Worm (Caenorhabditis elegans) whole organism, mixed stage, embryonic: ENCODE measurements around the gene fip-4.

ENCODE experiments used
- M03D4.4 ChIP-seq: sonication (generic microtip); optimal IDR thresholded peaks from 2 replicates; lab custom pipeline; 2017; ENCODE audit warnings: mild to moderate bottlenecking, missing genetic modification characterization, missing compliant biosample characterization
- bed-3 ChIP-seq: fragments of 200-800 bp; sonication (Bioruptor generic); optimal IDR thresholded peaks from 3 replicates; lab custom pipeline; 2018; ENCODE audit warnings: mild to moderate bottlenecking, missing genetic modification characterization, moderate library complexity, missing compliant biosample characterization
- blmp-1 ChIP-seq: fragments of 150-350 bp; optimal IDR thresholded peaks from 2 replicates; lab custom pipeline; 2014; ENCODE audit warnings: missing biosample characterization, missing genetic modification characterization
- ceh-39 ChIP-seq: fragments of 150-350 bp; optimal IDR thresholded peaks from 2 replicates; lab custom pipeline; 2014; ENCODE audit warnings: missing biosample characterization, missing genetic modification characterization
- ceh-83 ChIP-seq: fragments of 200-800 bp; sonication (Bioruptor generic); optimal IDR thresholded peaks from 2 replicates; lab custom pipeline; 2018; ENCODE audit warnings: mild to moderate bottlenecking, missing genetic modification characterization, missing compliant biosample characterization
- ces-1 ChIP-seq: fragments of 150-350 bp; optimal IDR thresholded peaks from 2 replicates; lab custom pipeline; 2014; ENCODE audit warnings: missing biosample characterization, missing genetic modification reagents, missing genetic modification characterization
- drap-1 ChIP-seq: fragments of 200-800 bp; sonication (Bioruptor generic); optimal IDR thresholded peaks from 3 replicates; lab custom pipeline; 2018; ENCODE audit warnings: mild to moderate bottlenecking, missing genetic modification characterization, missing compliant biosample characterization
- elt-1 ChIP-seq: sonication (generic microtip); optimal IDR thresholded peaks from 2 replicates; lab custom pipeline; 2017; ENCODE audit warnings: missing genetic modification characterization, mild to moderate bottlenecking, missing compliant biosample characterization, antibody characterized with exemption, moderate library complexity, borderline replicate concordance; ENCODE audit not compliant: insufficient read depth
- flh-1 ChIP-seq: fragments of 200-800 bp; sonication (Bioruptor generic); optimal IDR thresholded peaks from 2 replicates; lab custom pipeline; 2018; ENCODE audit warnings: mild to moderate bottlenecking, missing genetic modification characterization, moderate library complexity, missing compliant biosample characterization
- ham-2 ChIP-seq: fragments of 200-800 bp; sonication (Bioruptor generic); optimal IDR thresholded peaks from 2 replicates; lab custom pipeline; 2018; ENCODE audit warnings: mild to moderate bottlenecking, missing genetic modification characterization, missing compliant biosample characterization
- hlh-1 ChIP-seq: fragments of 150-350 bp; optimal IDR thresholded peaks from 2 replicates; lab custom pipeline; 2014; ENCODE audit warnings: missing biosample characterization, missing genetic modification reagents, missing genetic modification characterization
- lin-13 ChIP-seq: fragments of 150-350 bp; optimal IDR thresholded peaks from 2 replicates; lab custom pipeline; 2014; ENCODE audit warnings: missing biosample characterization, missing genetic modification characterization
- lsy-2 ChIP-seq: fragments of 150-350 bp; optimal IDR thresholded peaks from 2 replicates; lab custom pipeline; 2014; ENCODE audit warnings: missing biosample characterization, missing genetic modification characterization
- mab-5 ChIP-seq: fragments of 150-350 bp; optimal IDR thresholded peaks from 2 replicates; lab custom pipeline; 2014; ENCODE audit warnings: missing biosample characterization, missing genetic modification characterization
- mls-2 ChIP-seq: sonication (generic microtip); optimal IDR thresholded peaks from 2 replicates; lab custom pipeline; 2016; ENCODE audit warnings: mild to moderate bottlenecking, missing genetic modification characterization, moderate library complexity, missing compliant biosample characterization
- nhr-12 ChIP-seq: fragments of 150-350 bp; optimal IDR thresholded peaks from 2 replicates; lab custom pipeline; 2014; ENCODE audit warnings: missing biosample characterization, missing genetic modification characterization
- nhr-2 ChIP-seq: fragments of 150-350 bp; optimal IDR thresholded peaks from 2 replicates; lab custom pipeline; 2014; ENCODE audit warnings: missing biosample characterization, missing genetic modification characterization
- nhr-237 ChIP-seq: fragments of 150-350 bp; optimal IDR thresholded peaks from 2 replicates; lab custom pipeline; 2014; ENCODE audit warnings: missing biosample characterization, missing genetic modification characterization
- nhr-28 ChIP-seq: fragments of 150-350 bp; optimal IDR thresholded peaks from 2 replicates; lab custom pipeline; 2014; ENCODE audit warnings: missing biosample characterization, missing genetic modification characterization
- nhr-76 ChIP-seq: sonication (generic microtip); optimal IDR thresholded peaks from 2 replicates; lab custom pipeline; 2017; ENCODE audit warnings: missing biosample characterization, missing genetic modification characterization
- pha-4 ChIP-seq: fragments of 150-350 bp; optimal IDR thresholded peaks from 2 replicates; lab custom pipeline; 2018; ENCODE audit warnings: missing biosample characterization, missing genetic modification reagents, missing genetic modification characterization
- sem-2 ChIP-seq: fragments of 200-800 bp; sonication (Bioruptor generic); optimal IDR thresholded peaks from 2 replicates; lab custom pipeline; 2018; ENCODE audit warnings: mild to moderate bottlenecking, missing genetic modification characterization, missing compliant biosample characterization
- snpc-4 ChIP-seq: fragments of 150-350 bp; optimal IDR thresholded peaks from 2 replicates; lab custom pipeline; 2014; ENCODE audit warnings: missing biosample characterization, missing genetic modification characterization
- sptf-1 ChIP-seq: sonication (generic microtip); optimal IDR thresholded peaks from 2 replicates; lab custom pipeline; 2017; ENCODE audit warnings: mild to moderate bottlenecking, missing genetic modification characterization, moderate library complexity, missing compliant biosample characterization
- tbx-8 ChIP-seq: fragments of 200-800 bp; sonication (Bioruptor generic); optimal IDR thresholded peaks from 2 replicates; lab custom pipeline; 2018; ENCODE audit warnings: mild to moderate bottlenecking, missing genetic modification characterization, moderate library complexity, missing compliant biosample characterization
- unc-120 ChIP-seq: sonication (generic microtip); optimal IDR thresholded peaks from 2 replicates; lab custom pipeline; 2017; ENCODE audit warnings: missing genetic modification characterization, missing compliant biosample characterization; ENCODE audit not compliant: poor library complexity, severe bottlenecking
- unc-39 ChIP-seq: fragments of 150-350 bp; optimal IDR thresholded peaks from 2 replicates; lab custom pipeline; 2014; ENCODE audit warnings: missing biosample characterization, missing genetic modification characterization
- unc-62 ChIP-seq: fragments of 150-350 bp; optimal IDR thresholded peaks from 2 replicates; lab custom pipeline; 2014; ENCODE audit warnings: missing biosample characterization, missing genetic modification reagents, missing genetic modification characterization
- zip-8 ChIP-seq: fragments of 150-350 bp; optimal IDR thresholded peaks from 2 replicates; lab custom pipeline; 2014; ENCODE audit warnings: missing biosample characterization, missing genetic modification characterization
- ztf-11 ChIP-seq: fragments of 150-350 bp; optimal IDR thresholded peaks from 2 replicates; lab custom pipeline; 2014; ENCODE audit warnings: missing biosample characterization, missing genetic modification characterization

Gene fip-4

DNA sequence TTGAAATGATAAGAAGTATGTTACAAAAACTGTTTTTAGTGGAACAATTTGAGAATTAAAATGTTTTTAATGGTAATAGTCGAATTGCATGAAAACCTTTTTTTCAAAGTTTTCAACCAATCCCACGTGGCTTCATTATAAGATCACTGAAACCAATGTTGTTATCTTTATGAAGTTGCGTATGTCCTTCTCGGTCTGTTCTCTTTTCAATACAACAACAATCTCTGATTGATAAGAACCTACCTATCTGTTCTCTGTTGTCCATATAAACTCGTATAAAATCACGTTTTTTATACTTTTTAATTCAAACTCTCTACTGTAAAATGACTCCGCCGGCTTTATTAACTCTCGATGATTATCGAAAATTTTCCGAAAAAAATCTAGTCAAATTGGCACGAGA is 7.8 kb downstream of the fip-4 start, which contains the start of gene F41E6.5:
Gene F41E6.5 (plus strand): TSS at position 209 of the 400 bp plus-strand sequence.
- TF ChIP-seq pha-4 (tag; lab: Kevin White, UChicago) (no peak), nhr-12 (no peak), lin-13 (tag; lab: Kevin White, UChicago) (no peak), ceh-83 (GFP tag; lab: Kevin White, UChicago) (no peak), drap-1 (GFP tag; lab: Kevin White, UChicago) (no peak), sptf-1 (tag; lab: Kevin White, UChicago) (no peak), ceh-39 (tag; lab: Kevin White, UChicago) (no peak), mab-5 (tag; lab: Kevin White, UChicago) (no peak), hlh-1 (no peak), ces-1 (GFP tag; lab: Kevin White, UChicago) (no peak), M03D4.4 (tag; lab: Kevin White, UChicago) (no peak), unc-39 (no peak), tbx-8 (GFP tag; lab: Kevin White, UChicago) (no peak), nhr-76 (no peak), blmp-1 (tag; lab: Kevin White, UChicago) (no peak), bed-3 (GFP tag; lab: Kevin White, UChicago) (no peak), nhr-237 (tag; lab: Kevin White, UChicago) (no peak)

ce11 chrV:8602638-8603037 is 8.4 kb downstream of the fip-4 start, which contains the start of gene F41E6.15:
Gene F41E6.15 (minus strand): TSS chrV:8602738.
- TF ChIP-seq ces-1 (GFP tag; lab: Kevin White, UChicago): no peak
- no peak for TF ChIP-seq ztf-11 (tag; lab: Kevin White, UChicago)
- TF ChIP-seq drap-1 (GFP tag; lab: Kevin White, UChicago): no peak
- no peak for TF ChIP-seq unc-120 (tag; lab: Kevin White, UChicago)
- no peak for TF ChIP-seq lsy-2 (tag; lab: Kevin White, UChicago)
- no peak for TF ChIP-seq tbx-8 (GFP tag; lab: Kevin White, UChicago)
- no peak for TF ChIP-seq mab-5 (tag; lab: Kevin White, UChicago)
- TF ChIP-seq ceh-83 (GFP tag; lab: Kevin White, UChicago): no peak
- TF ChIP-seq nhr-12: no peak
- no peak for TF ChIP-seq mls-2
- TF ChIP-seq nhr-237 (tag; lab: Kevin White, UChicago): no peak
- TF ChIP-seq sptf-1 (tag; lab: Kevin White, UChicago): no peak

ce11 chrV:8601420-8601819 is 9.6 kb downstream of the fip-4 start, which contains the start of gene F41E6.8:
Gene F41E6.8 (minus strand): TSS chrV:8601520.
- TF ChIP-seq lin-13 (tag; lab: Kevin White, UChicago) (no peak), nhr-12 (no peak), unc-39 (no peak), bed-3 (GFP tag; lab: Kevin White, UChicago) (no peak), sptf-1 (tag; lab: Kevin White, UChicago) (no peak), elt-1 (no peak), nhr-28 (tag; lab: Kevin White, UChicago) (no peak), snpc-4 (tag; lab: Kevin White, UChicago) (no peak), nhr-2 (no peak), blmp-1 (tag; lab: Kevin White, UChicago) (no peak), ces-1 (GFP tag; lab: Kevin White, UChicago) (no peak), ceh-39 (tag; lab: Kevin White, UChicago) (no peak), lsy-2 (tag; lab: Kevin White, UChicago) (no peak)

DNA sequence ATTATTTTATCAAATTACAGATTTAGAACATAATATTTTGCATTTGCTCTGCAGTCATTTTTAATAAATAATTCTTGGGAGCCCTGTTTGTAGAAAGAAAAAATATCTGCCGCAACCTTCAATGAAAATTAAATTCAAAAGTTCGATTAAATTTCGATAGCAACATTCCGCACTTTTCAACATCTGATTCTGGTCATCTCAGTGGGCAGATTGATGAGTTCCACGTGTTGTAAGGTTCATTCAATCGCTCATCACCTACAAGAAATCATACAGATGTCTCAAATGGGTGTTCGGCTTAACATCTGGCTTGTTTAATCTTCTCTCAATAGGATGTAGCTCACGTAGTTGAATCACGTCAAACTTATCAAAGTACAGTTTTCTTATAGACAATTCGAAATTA is 11.1 kb downstream of the fip-4 start:
- TF ChIP-seq ceh-83 (GFP tag; lab: Kevin White, UChicago) (no peak), unc-62 (GFP tag; lab: Kevin White, UChicago) (no peak), blmp-1 (tag; lab: Kevin White, UChicago) (no peak), hlh-1 (no peak), sem-2 (GFP tag; lab: Kevin White, UChicago) (no peak), flh-1 (GFP tag; lab: Kevin White, UChicago) (no peak), unc-120 (tag; lab: Kevin White, UChicago) (no peak), drap-1 (GFP tag; lab: Kevin White, UChicago) (no peak), bed-3 (GFP tag; lab: Kevin White, UChicago) (no peak), ces-1 (GFP tag; lab: Kevin White, UChicago) (no peak), ham-2 (GFP tag; lab: Kevin White, UChicago) (no peak), elt-1 (no peak), nhr-76 (no peak), nhr-28 (tag; lab: Kevin White, UChicago) (no peak), M03D4.4 (tag; lab: Kevin White, UChicago) (no peak), zip-8 (tag; lab: Kevin White, UChicago) (no peak), nhr-12 (no peak), unc-39 (no peak), nhr-2 (no peak)
- TF ChIP-seq, all 35 proteins: peak for 0
